Worm (Caenorhabditis elegans): ENCODE measurements around the gene srt-7.

- TF ChIP-seq ref-1 (GFP tag; conservative IDR thresholded peaks at IDR 0.05) (no peak), ztf-23 (GFP tag; IDR thresholded peaks at IDR 0.05) (no peak), T22C8.4 (GFP tag; IDR thresholded peaks at IDR 0.05) (no peak), flt-1 (GFP tag; IDR thresholded peaks at IDR 0.05) (no peak), med-1 (GFP tag; optimal IDR thresholded peaks at IDR 0.05; ENCODE audit: insufficient read depth) (no peak), tab-1 (GFP tag; IDR thresholded peaks at IDR 0.05) (no peak), cog-1 (tag; optimal IDR thresholded peaks at IDR 0.05) (no peak), klf-2 (GFP tag; conservative IDR thresholded peaks at IDR 0.05) (no peak)
Measured at ce11 chrV:3071548-3071947, 10.0 kb upstream of the srt-7 start, which contains the start of gene C50H11.13.

Data from whole organism, midembryonic.